Worm (Caenorhabditis elegans) whole organism, L3 larva: Measurements from ENCODE around the gene F20H11.4.

Experiments used
- R02D3.7 ChIP-seq: fragments of 150-350 bp; optimal IDR thresholded peaks from 2 replicates; lab custom pipeline; 2014; ENCODE audit warnings: missing biosample characterization, missing genetic modification characterization
- ZK546.5 ChIP-seq: sonication (generic microtip); optimal IDR thresholded peaks from 2 replicates; lab custom pipeline; 2017; ENCODE audit warnings: missing biosample characterization, missing genetic modification characterization
- aly-2 ChIP-seq: fragments of 150-350 bp; optimal IDR thresholded peaks from 2 replicates; lab custom pipeline; 2014; ENCODE audit warnings: missing biosample characterization, missing genetic modification characterization
- ama-1 ChIP-seq: fragments of 150-350 bp; optimal IDR thresholded peaks from 2 replicates; lab custom pipeline; 2018
- ceh-16 ChIP-seq: sonication (generic microtip); optimal IDR thresholded peaks from 2 replicates; lab custom pipeline; 2017; ENCODE audit warnings: missing biosample characterization, missing genetic modification characterization
- ceh-28 ChIP-seq: fragments of 150-350 bp; optimal IDR thresholded peaks from 2 replicates; lab custom pipeline; 2014; ENCODE audit warnings: missing biosample characterization, missing genetic modification reagents, missing genetic modification characterization
- ceh-82 ChIP-seq: fragments of 150-350 bp; optimal IDR thresholded peaks from 2 replicates; lab custom pipeline; 2014; ENCODE audit warnings: missing biosample characterization, missing genetic modification characterization
- ceh-9 ChIP-seq: sonication (generic microtip); optimal IDR thresholded peaks from 2 replicates; lab custom pipeline; 2018; ENCODE audit warnings: missing biosample characterization, missing genetic modification characterization
- daf-12 ChIP-seq: fragments of 150-350 bp; optimal IDR thresholded peaks from 2 replicates; lab custom pipeline; 2014; ENCODE audit warnings: missing biosample characterization, missing genetic modification reagents, missing genetic modification characterization
- egl-27 ChIP-seq: sonication (generic microtip); optimal IDR thresholded peaks from 4 replicates; lab custom pipeline; 2017; ENCODE audit warnings: missing biosample characterization, missing genetic modification reagents, missing genetic modification characterization
- egl-5 ChIP-seq: fragments of 150-350 bp; optimal IDR thresholded peaks from 2 replicates; lab custom pipeline; 2017; ENCODE audit warnings: missing biosample characterization, missing genetic modification reagents, missing genetic modification characterization, inconsistent platforms
- elt-1 ChIP-seq: fragments of 150-350 bp; optimal IDR thresholded peaks from 2 replicates; lab custom pipeline; 2014; ENCODE audit warnings: missing biosample characterization, missing genetic modification characterization
- elt-2 ChIP-seq: sonication (generic microtip); optimal IDR thresholded peaks from 2 replicates; lab custom pipeline; 2016; ENCODE audit warnings: missing genetic modification reagents, mild to moderate bottlenecking, missing genetic modification characterization, missing compliant biosample characterization
- eor-1 ChIP-seq, 2 experiments: fragments of 150-350 bp; optimal IDR thresholded peaks; 2 replicates each; lab custom pipeline; 2014 to 2018; ENCODE audit warnings: missing biosample characterization in 2 of 2, missing genetic modification characterization in 2 of 2
- fkh-10 ChIP-seq: sonication (generic microtip); optimal IDR thresholded peaks from 2 replicates; lab custom pipeline; 2017; ENCODE audit warnings: missing biosample characterization, missing genetic modification reagents, missing genetic modification characterization
- fkh-2 ChIP-seq: fragments of 150-350 bp; optimal IDR thresholded peaks from 2 replicates; lab custom pipeline; 2014; ENCODE audit warnings: missing biosample characterization, missing genetic modification reagents, missing genetic modification characterization
- fos-1 ChIP-seq: fragments of 150-350 bp; optimal IDR thresholded peaks from 2 replicates; lab custom pipeline; 2014; ENCODE audit warnings: missing biosample characterization, missing genetic modification characterization
- hmg-11 ChIP-seq: sonication (generic microtip); optimal IDR thresholded peaks from 2 replicates; lab custom pipeline; 2016; ENCODE audit warnings: missing genetic modification characterization, missing compliant biosample characterization
- jun-1 ChIP-seq: fragments of 150-350 bp; optimal IDR thresholded peaks from 2 replicates; lab custom pipeline; 2014; ENCODE audit warnings: missing biosample characterization, missing genetic modification reagents, missing genetic modification characterization
- lin-15B ChIP-seq: fragments of 150-350 bp; optimal IDR thresholded peaks from 2 replicates; lab custom pipeline; 2014; ENCODE audit warnings: missing biosample characterization, missing genetic modification characterization
- lin-39 ChIP-seq: fragments of 150-350 bp; optimal IDR thresholded peaks from 2 replicates; lab custom pipeline; 2018; ENCODE audit warnings: missing biosample characterization, missing genetic modification reagents, missing genetic modification characterization
- lsy-12 ChIP-seq: sonication (generic microtip); optimal IDR thresholded peaks from 2 replicates; lab custom pipeline; 2016; ENCODE audit warnings: mild to moderate bottlenecking, missing genetic modification characterization, missing compliant biosample characterization
- mdl-1 ChIP-seq: fragments of 150-350 bp; optimal IDR thresholded peaks from 2 replicates; lab custom pipeline; 2014; ENCODE audit warnings: missing biosample characterization, missing genetic modification characterization
- mml-1 ChIP-seq: fragments of 150-350 bp; sonication (generic microtip); optimal IDR thresholded peaks from 3 replicates; lab custom pipeline; 2014; ENCODE audit warnings: missing biosample characterization, missing genetic modification characterization
- nfya-1 ChIP-seq: sonication (generic microtip); optimal IDR thresholded peaks from 2 replicates; lab custom pipeline; 2017; ENCODE audit warnings: missing genetic modification characterization, mild to moderate bottlenecking, missing compliant biosample characterization, antibody characterized with exemption, moderate library complexity; ENCODE audit not compliant: insufficient read depth
- nhr-11 ChIP-seq: fragments of 150-350 bp; optimal IDR thresholded peaks from 2 replicates; lab custom pipeline; 2014; ENCODE audit warnings: missing biosample characterization, missing genetic modification characterization
- nhr-12 ChIP-seq: fragments of 150-350 bp; optimal IDR thresholded peaks from 2 replicates; lab custom pipeline; 2014; ENCODE audit warnings: missing biosample characterization, missing genetic modification characterization
- nhr-23 ChIP-seq: fragments of 150-350 bp; optimal IDR thresholded peaks from 2 replicates; lab custom pipeline; 2014; ENCODE audit warnings: missing biosample characterization, missing genetic modification reagents, missing genetic modification characterization
- nhr-237 ChIP-seq: fragments of 150-350 bp; optimal IDR thresholded peaks from 2 replicates; lab custom pipeline; 2014; ENCODE audit warnings: missing biosample characterization, missing genetic modification characterization
- nhr-25 ChIP-seq: sonication (generic microtip); optimal IDR thresholded peaks from 2 replicates; lab custom pipeline; 2017; ENCODE audit warnings: missing biosample characterization, missing genetic modification characterization
- nhr-28 ChIP-seq: fragments of 150-350 bp; optimal IDR thresholded peaks from 2 replicates; lab custom pipeline; 2014; ENCODE audit warnings: missing biosample characterization, missing genetic modification characterization
- nhr-43 ChIP-seq: sonication (generic microtip); optimal IDR thresholded peaks from 2 replicates; lab custom pipeline; 2016; ENCODE audit warnings: mild to moderate bottlenecking, missing genetic modification characterization, missing compliant biosample characterization; ENCODE audit not compliant: poor library complexity, severe bottlenecking
- nhr-67 ChIP-seq: fragments of 150-350 bp; optimal IDR thresholded peaks from 2 replicates; lab custom pipeline; 2014; ENCODE audit warnings: missing biosample characterization, missing genetic modification characterization
- nhr-76 ChIP-seq: fragments of 150-350 bp; sonication (generic microtip); optimal IDR thresholded peaks from 5 replicates; lab custom pipeline; 2014; ENCODE audit warnings: missing biosample characterization, missing genetic modification characterization
- nhr-77 ChIP-seq: fragments of 150-350 bp; optimal IDR thresholded peaks from 2 replicates; lab custom pipeline; 2014; ENCODE audit warnings: missing biosample characterization, missing genetic modification characterization
- pha-4 ChIP-seq: fragments of 150-350 bp; optimal IDR thresholded peaks from 2 replicates; lab custom pipeline; 2014; ENCODE audit warnings: missing biosample characterization, missing genetic modification reagents, missing genetic modification characterization
- pqm-1 ChIP-seq: fragments of 150-350 bp; optimal IDR thresholded peaks from 2 replicates; lab custom pipeline; 2017; ENCODE audit warnings: missing biosample characterization, missing genetic modification characterization, inconsistent platforms
- sea-2 ChIP-seq: fragments of 150-350 bp; sonication (generic microtip); optimal IDR thresholded peaks from 4 replicates; lab custom pipeline; 2014; ENCODE audit warnings: missing biosample characterization, missing genetic modification reagents, missing genetic modification characterization
- skn-1 ChIP-seq: fragments of 150-350 bp; optimal IDR thresholded peaks from 2 replicates; lab custom pipeline; 2014; ENCODE audit warnings: missing biosample characterization, missing genetic modification characterization
- snpc-4 ChIP-seq: fragments of 150-350 bp; optimal IDR thresholded peaks from 2 replicates; lab custom pipeline; 2014; ENCODE audit warnings: missing biosample characterization, missing genetic modification characterization
- tbx-2 ChIP-seq: sonication (generic microtip); optimal IDR thresholded peaks from 2 replicates; lab custom pipeline; 2016; ENCODE audit warnings: mild to moderate bottlenecking, missing genetic modification characterization, missing compliant biosample characterization
- unc-39 ChIP-seq: sonication (generic microtip); optimal IDR thresholded peaks from 4 replicates; lab custom pipeline; 2017; ENCODE audit warnings: missing biosample characterization, missing genetic modification characterization
- unc-62 ChIP-seq: fragments of 150-350 bp; sonication (generic microtip); optimal IDR thresholded peaks from 4 replicates; lab custom pipeline; 2014; ENCODE audit warnings: missing biosample characterization, missing genetic modification reagents, missing genetic modification characterization
- zag-1 ChIP-seq: fragments of 150-350 bp; optimal IDR thresholded peaks from 2 replicates; lab custom pipeline; 2014; ENCODE audit warnings: missing biosample characterization, missing genetic modification characterization
- ztf-11 ChIP-seq: fragments of 150-350 bp; optimal IDR thresholded peaks from 2 replicates; lab custom pipeline; 2014; ENCODE audit warnings: missing biosample characterization, missing genetic modification characterization
- ztf-4 ChIP-seq: fragments of 150-350 bp; optimal IDR thresholded peaks from 2 replicates; lab custom pipeline; 2014; ENCODE audit warnings: missing biosample characterization, missing genetic modification characterization

F20H11.4 gene

ce11 chrIII:6619952-6620351 lies 11.5 kb downstream of the F20H11.4 start, which contains the start of gene C13B9.2:
C13B9.2 (plus strand) TSS chrIII:6620252.
- TF ChIP-seq nhr-43 (tag; lab: Kevin White, UChicago) (no peak), nhr-67 (tag; lab: Kevin White, UChicago) (no peak), sea-2 (GFP tag; lab: Kevin White, UChicago) (no peak), unc-62 (GFP tag; lab: Kevin White, UChicago) (no peak), snpc-4 (no peak), eor-1 (tag; optimal IDR thresholded peaks at IDR 0.05; lab: Kevin White, UChicago) (no peak), fos-1 (tag; lab: Kevin White, UChicago) (no peak), ceh-28 (no peak), nhr-237 (tag; lab: Kevin White, UChicago) (no peak), nhr-77 (tag; lab: Kevin White, UChicago) (no peak), ceh-9 (tag; lab: Kevin White, UChicago) (no peak)

- no peak for TF ChIP-seq skn-1 (tag; lab: Kevin White, UChicago)
Observed at ce11 chrIII:6624872-6625271, 16.4 kb downstream of the F20H11.4 start, which contains the start of gene copd-1. copd-1 (minus strand) TSS chrIII:6624972.

ce11 chrIII:6625317-6625716 lies 16.9 kb downstream of the F20H11.4 start:
- TF ChIP-seq ztf-4 (tag; lab: Kevin White, UChicago) (no peak), nhr-28 (tag; lab: Kevin White, UChicago) (no peak), nhr-77 (tag; lab: Kevin White, UChicago) (no peak), elt-1 (tag; lab: Kevin White, UChicago) (no peak), ama-1 (lab: Kevin White, UChicago) (no peak), mdl-1 (tag; lab: Kevin White, UChicago) (no peak), tbx-2 (tag; lab: Kevin White, UChicago) (no peak), eor-1 (tag; optimal IDR thresholded peaks at IDR 0.05; lab: Kevin White, UChicago) (no peak), hmg-11 (tag; lab: Kevin White, UChicago) (peak; percentile 77), egl-5 (no peak), nhr-23 (tag; lab: Kevin White, UChicago) (peak; percentile 54), R02D3.7 (no peak), unc-62 (GFP tag; lab: Kevin White, UChicago) (no peak), nhr-76 (tag; lab: Kevin White, UChicago) (no peak), lsy-12 (tag; lab: Kevin White, UChicago) (no peak), pha-4 (tag; lab: Kevin White, UChicago) (peak; percentile 59), skn-1 (tag; lab: Kevin White, UChicago) (no peak), snpc-4 (peak; percentile 12), nhr-12 (no peak), jun-1 (tag; lab: Kevin White, UChicago) (no peak), ceh-16 (tag; lab: Kevin White, UChicago) (no peak), nhr-25 (tag; lab: Kevin White, UChicago) (peak; percentile 0), ceh-82 (no peak), elt-2 (peak; percentile 23), ceh-28 (no peak), unc-39 (no peak), nhr-67 (tag; lab: Kevin White, UChicago) (no peak), aly-2 (no peak), daf-12 (tag; lab: Kevin White, UChicago) (no peak), nfya-1 (peak; percentile 65), sea-2 (GFP tag; lab: Kevin White, UChicago) (no peak), mml-1 (no peak), egl-27 (tag; lab: Kevin White, UChicago) (no peak), lin-15B (tag; lab: Kevin White, UChicago) (peak; percentile 84), fkh-10 (GFP tag; lab: Kevin White, UChicago) (no peak), nhr-237 (tag; lab: Kevin White, UChicago) (no peak), pqm-1 (tag; lab: Kevin White, UChicago) (peak; percentile 10), fkh-2 (no peak), ztf-11 (no peak), nhr-43 (tag; lab: Kevin White, UChicago) (peak; percentile 14), nhr-11 (tag; lab: Kevin White, UChicago) (no peak), fos-1 (tag; lab: Kevin White, UChicago) (no peak), ZK546.5 (tag; lab: Kevin White, UChicago) (no peak), zag-1 (tag; lab: Kevin White, UChicago) (no peak), lin-39 (no peak)
